Worm (Caenorhabditis elegans) whole organism, late embryonic: ENCODE data around the gene srv-9.
A peak's percentile ranks its signal among the peaks of the same experiment; 100 is the strongest.

Experiments
- F13H6.1 ChIP-seq: sonication (generic microtip); optimal IDR thresholded peaks from 2 replicates; lab custom pipeline; 2016; ENCODE audit warnings: missing genetic modification characterization, missing compliant biosample characterization
- ceh-31 ChIP-seq: sonication (generic microtip); optimal IDR thresholded peaks from 2 replicates; lab custom pipeline; 2016; ENCODE audit warnings: missing genetic modification characterization, missing compliant biosample characterization
- ceh-48 ChIP-seq: sonication (generic microtip); optimal IDR thresholded peaks from 2 replicates; lab custom pipeline; 2016; ENCODE audit warnings: missing genetic modification characterization, inconsistent platforms, missing compliant biosample characterization
- elt-2 ChIP-seq: sonication (generic microtip); optimal IDR thresholded peaks from 2 replicates; lab custom pipeline; 2016; ENCODE audit warnings: missing genetic modification reagents, missing genetic modification characterization, missing compliant biosample characterization
- fkh-6 ChIP-seq: sonication (generic microtip); optimal IDR thresholded peaks from 2 replicates; lab custom pipeline; 2016; ENCODE audit warnings: missing genetic modification characterization, missing compliant biosample characterization
- hlh-6 ChIP-seq: sonication (generic microtip); optimal IDR thresholded peaks from 2 replicates; lab custom pipeline; 2016; ENCODE audit warnings: missing genotype, missing genetic modification characterization, missing compliant biosample characterization
- pat-9 ChIP-seq: fragments of 200-800 bp; sonication (Bioruptor generic); optimal IDR thresholded peaks from 2 replicates; lab custom pipeline; 2018; ENCODE audit warnings: mild to moderate bottlenecking, missing genetic modification characterization, moderate library complexity, missing compliant biosample characterization
- pax-1 ChIP-seq: fragments of 150-350 bp; optimal IDR thresholded peaks from 2 replicates; lab custom pipeline; 2014; ENCODE audit warnings: missing biosample characterization, missing genetic modification characterization
- unc-3 ChIP-seq, 2 experiments: fragments of 200-800 bp in 1 of 2; sonication (Bioruptor generic) in 1 of 2; sonication (generic microtip) in 1 of 2; conservative IDR thresholded peaks in 1 of 2; optimal IDR thresholded peaks in 1 of 2; 2 replicates each; pipeline versions ENCODE4 v1.3.6 to Lab custom; 2016 to 2022; ENCODE audit warnings: missing compliant biosample characterization in 2 of 2, missing genetic modification characterization in 2 of 2, missing genetic modification reagents in 1 of 2

DNA sequence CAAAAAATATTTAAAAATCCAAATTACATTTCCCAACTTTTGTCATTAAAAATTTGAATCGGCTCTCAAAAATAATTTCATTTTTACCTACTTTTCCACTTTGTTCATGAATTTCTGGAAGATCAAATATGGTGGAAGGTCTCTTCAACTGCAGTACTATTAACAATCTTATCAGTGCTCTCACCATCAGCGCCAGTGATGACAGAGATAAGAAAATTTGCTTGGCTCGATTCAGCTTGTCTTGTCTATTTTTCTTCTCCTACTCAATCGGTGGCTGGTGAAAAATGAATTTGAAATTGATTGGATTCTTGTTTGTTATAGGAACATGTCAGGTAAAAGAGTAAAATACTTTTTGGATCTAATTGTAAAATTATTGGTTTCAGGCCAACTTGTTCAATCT lies 42.0 kb downstream of the srv-9 start, which contains the start of gene cpz-2:
- no peak for TF ChIP-seq unc-3 (GFP tag; conservative IDR thresholded peaks at IDR 0.05; lab: Robert Waterston, UW)
- TF ChIP-seq unc-3 (tag; optimal IDR thresholded peaks at IDR 0.05; lab: Kevin White, UChicago), result no peak
- no peak for TF ChIP-seq fkh-6
- peak; percentile 72 for TF ChIP-seq elt-2 (tag; lab: Kevin White, UChicago)
- TF ChIP-seq ceh-48 (tag; lab: Kevin White, UChicago), result no peak
- TF ChIP-seq ceh-31 (tag; lab: Kevin White, UChicago), result no peak
- no peak for TF ChIP-seq F13H6.1
- no peak for TF ChIP-seq hlh-6 (tag; lab: Kevin White, UChicago)
- TF ChIP-seq pax-1, result no peak
- TF ChIP-seq pat-9 (tag; lab: Kevin White, UChicago), result no peak
